Worm (Caenorhabditis elegans) whole organism, early embryonic: Measurements from ENCODE around the gene Y48E1C.4.

Experiments used
- B0310.2 ChIP-seq: sonication (generic microtip); optimal IDR thresholded peaks from 2 replicates; lab custom pipeline; 2016; ENCODE audit warnings: mild to moderate bottlenecking, missing genetic modification characterization, missing compliant biosample characterization
- F13C5.2 ChIP-seq: sonication (generic microtip); optimal IDR thresholded peaks from 2 replicates; lab custom pipeline; 2017; ENCODE audit warnings: mild to moderate bottlenecking, missing genetic modification characterization, inconsistent platforms, missing compliant biosample characterization
- aly-1 ChIP-seq: sonication (generic microtip); optimal IDR thresholded peaks from 2 replicates; lab custom pipeline; 2016; ENCODE audit warnings: missing genetic modification characterization, missing compliant biosample characterization
- ama-1 ChIP-seq: fragments of 150-350 bp; optimal IDR thresholded peaks from 2 replicates; lab custom pipeline; 2014
- ceh-13 ChIP-seq: fragments of 200-800 bp; sonication (Bioruptor generic); optimal IDR thresholded peaks from 2 replicates; lab custom pipeline; 2018; ENCODE audit warnings: mild to moderate bottlenecking, missing genetic modification characterization, missing compliant biosample characterization
- ceh-36 ChIP-seq: sonication (generic microtip); optimal IDR thresholded peaks from 2 replicates; lab custom pipeline; 2016; ENCODE audit warnings: missing genetic modification characterization, inconsistent platforms, missing compliant biosample characterization
- ets-7 ChIP-seq: sonication (generic microtip); optimal IDR thresholded peaks from 2 replicates; lab custom pipeline; 2016; ENCODE audit warnings: missing genotype, missing genetic modification characterization, missing compliant biosample characterization
- flt-1 ChIP-seq: fragments of 200-800 bp; sonication (Bioruptor generic); IDR thresholded peaks from 2 replicates; pipeline ENCODE4 v1.3.6; 2022; ENCODE audit warnings: missing genetic modification characterization, missing compliant biosample characterization
- hmbx-1 ChIP-seq: sonication (generic microtip); optimal IDR thresholded peaks from 2 replicates; lab custom pipeline; 2016; ENCODE audit warnings: mild to moderate bottlenecking, missing genetic modification characterization, missing compliant biosample characterization
- hmg-4 ChIP-seq: fragments of 200-800 bp; sonication (Bioruptor generic); optimal IDR thresholded peaks from 2 replicates; lab custom pipeline; 2018; ENCODE audit warnings: mild to moderate bottlenecking, missing genetic modification characterization, missing compliant biosample characterization
- hnd-1 ChIP-seq: sonication (generic microtip); optimal IDR thresholded peaks from 2 replicates; lab custom pipeline; 2016; ENCODE audit warnings: missing genetic modification characterization, missing compliant biosample characterization
- pes-1 ChIP-seq: fragments of 200-800 bp; sonication (Bioruptor generic); IDR thresholded peaks from 2 replicates; pipeline ENCODE4 v1.3.6; 2022; ENCODE audit warnings: missing genetic modification reagents, missing genetic modification characterization, missing compliant biosample characterization
- scrt-1 ChIP-seq: fragments of 200-800 bp; sonication (Bioruptor generic); IDR thresholded peaks from 2 replicates; pipeline ENCODE4 v1.3.6; 2022; ENCODE audit warnings: missing genetic modification characterization, missing compliant biosample characterization
- sea-1 ChIP-seq: fragments of 200-800 bp; sonication (Bioruptor generic); conservative IDR thresholded peaks from 2 replicates; pipeline ENCODE4 v1.3.6; 2022; ENCODE audit warnings: missing genetic modification characterization, missing compliant biosample characterization
- tbx-11 ChIP-seq: fragments of 200-800 bp; sonication (Bioruptor generic); IDR thresholded peaks from 2 replicates; pipeline ENCODE4 v1.3.6; 2022; ENCODE audit warnings: missing genetic modification characterization, missing compliant biosample characterization
- tbx-37 ChIP-seq: fragments of 200-800 bp; sonication (Bioruptor generic); conservative IDR thresholded peaks from 2 replicates; pipeline ENCODE4 v1.3.6; 2022; ENCODE audit warnings: missing genetic modification reagents, missing genetic modification characterization, missing compliant biosample characterization
- tra-4 ChIP-seq: sonication (generic microtip); optimal IDR thresholded peaks from 2 replicates; lab custom pipeline; 2017; ENCODE audit warnings: missing genetic modification characterization, missing compliant biosample characterization

Gene Y48E1C.4

ce11 chrII:13469043-13469652, 32.5 kb upstream of the Y48E1C.4 start, which contains the start of gene E01G4.3:
E01G4.3 (minus strand) TSS chrII:13469602.
- TF ChIP-seq scrt-1 (no peak), pes-1 (GFP tag; lab: Robert Waterston, UW) (no peak), sea-1 (no peak), hnd-1 (no peak), tra-4 (tag; lab: Kevin White, UChicago) (no peak), tbx-11 (GFP tag; lab: Robert Waterston, UW) (no peak), ceh-13 (no peak)

ce11 chrII:13467838-13468389, 31.3 kb upstream of the Y48E1C.4 start:
- TF ChIP-seq ama-1, result no peak
- TF ChIP-seq ceh-13, result no peak
- TF ChIP-seq sea-1, result no peak

ce11 chrII:13465381-13465838, 28.8 kb upstream of the Y48E1C.4 start:
- TF ChIP-seq ceh-36 (tag; lab: Kevin White, UChicago), result no peak
- no peak for TF ChIP-seq scrt-1
- TF ChIP-seq F13C5.2 (tag; lab: Kevin White, UChicago), result no peak
- no peak for TF ChIP-seq pes-1 (GFP tag; lab: Robert Waterston, UW)
- no peak for TF ChIP-seq aly-1 (tag; lab: Kevin White, UChicago)
- TF ChIP-seq ets-7 (tag; lab: Kevin White, UChicago), result no peak
- TF ChIP-seq hmg-4 (GFP tag; lab: Kevin White, UChicago), result no peak
- no peak for TF ChIP-seq flt-1 (GFP tag; lab: Robert Waterston, UW)
- no peak for TF ChIP-seq hnd-1

ce11 chrII:13461604-13462375, 25.2 kb upstream of the Y48E1C.4 start:
- TF ChIP-seq sea-1 (no peak), ceh-13 (no peak), hmg-4 (GFP tag; lab: Kevin White, UChicago) (peak; percentile 66), ets-7 (tag; lab: Kevin White, UChicago) (peak; percentile 10)

- TF ChIP-seq ama-1, result peak; percentile 83
- no peak; the same call in 1 of the 2 replicates for TF ChIP-seq flt-1 (GFP tag; lab: Robert Waterston, UW)
- TF ChIP-seq scrt-1, result no peak
These were observed 24.2 kb upstream of the Y48E1C.4 start, which contains the start of gene pqn-27 for ce11 chrII:13460592-13461395. pqn-27 (minus strand) TSS chrII:13460642.

ce11 chrII:13456622-13457021, 20.0 kb upstream of the Y48E1C.4 start:
- TF ChIP-seq ama-1 (no peak), hmbx-1 (tag; lab: Kevin White, UChicago) (no peak), aly-1 (tag; lab: Kevin White, UChicago) (no peak), flt-1 (GFP tag; lab: Robert Waterston, UW) (no peak), F13C5.2 (tag; lab: Kevin White, UChicago) (no peak), ets-7 (tag; lab: Kevin White, UChicago) (no peak), pes-1 (GFP tag; lab: Robert Waterston, UW) (no peak), ceh-13 (no peak), tbx-37 (no peak), sea-1 (no peak), hnd-1 (no peak), B0310.2 (peak; percentile 45), scrt-1 (no peak), tra-4 (tag; lab: Kevin White, UChicago) (no peak), hmg-4 (GFP tag; lab: Kevin White, UChicago) (peak; percentile 52)

ce11 chrII:13454839-13455238, 18.2 kb upstream of the Y48E1C.4 start:
- TF ChIP-seq F13C5.2 (tag; lab: Kevin White, UChicago), result no peak
- no peak for TF ChIP-seq hmg-4 (GFP tag; lab: Kevin White, UChicago)
- TF ChIP-seq ama-1, result no peak
- TF ChIP-seq tra-4 (tag; lab: Kevin White, UChicago), result no peak
- no peak for TF ChIP-seq flt-1 (GFP tag; lab: Robert Waterston, UW)
- no peak for TF ChIP-seq scrt-1
- TF ChIP-seq tbx-37, result no peak
- TF ChIP-seq hnd-1, result no peak
- no peak for TF ChIP-seq ets-7 (tag; lab: Kevin White, UChicago)
- TF ChIP-seq ceh-13, result no peak
- TF ChIP-seq tbx-11 (GFP tag; lab: Robert Waterston, UW), result no peak
- TF ChIP-seq pes-1 (GFP tag; lab: Robert Waterston, UW), result no peak
- no peak for TF ChIP-seq sea-1
- no peak for TF ChIP-seq aly-1 (tag; lab: Kevin White, UChicago)

- TF ChIP-seq hmg-4 (GFP tag; lab: Kevin White, UChicago) (no peak), scrt-1 (no peak), B0310.2 (no peak), ama-1 (no peak), tbx-11 (GFP tag; lab: Robert Waterston, UW) (no peak), ets-7 (tag; lab: Kevin White, UChicago) (no peak), ceh-36 (tag; lab: Kevin White, UChicago) (no peak), tbx-37 (no peak), pes-1 (GFP tag; lab: Robert Waterston, UW) (no peak), hmbx-1 (tag; lab: Kevin White, UChicago) (no peak), F13C5.2 (tag; lab: Kevin White, UChicago) (no peak), tra-4 (tag; lab: Kevin White, UChicago) (no peak)
These were observed 14.7 kb upstream of the Y48E1C.4 start for ce11 chrII:13451321-13451720.
